Worm (Caenorhabditis elegans): ENCODE data around the gene F42C5.6.

Gene F42C5.6

DNA sequence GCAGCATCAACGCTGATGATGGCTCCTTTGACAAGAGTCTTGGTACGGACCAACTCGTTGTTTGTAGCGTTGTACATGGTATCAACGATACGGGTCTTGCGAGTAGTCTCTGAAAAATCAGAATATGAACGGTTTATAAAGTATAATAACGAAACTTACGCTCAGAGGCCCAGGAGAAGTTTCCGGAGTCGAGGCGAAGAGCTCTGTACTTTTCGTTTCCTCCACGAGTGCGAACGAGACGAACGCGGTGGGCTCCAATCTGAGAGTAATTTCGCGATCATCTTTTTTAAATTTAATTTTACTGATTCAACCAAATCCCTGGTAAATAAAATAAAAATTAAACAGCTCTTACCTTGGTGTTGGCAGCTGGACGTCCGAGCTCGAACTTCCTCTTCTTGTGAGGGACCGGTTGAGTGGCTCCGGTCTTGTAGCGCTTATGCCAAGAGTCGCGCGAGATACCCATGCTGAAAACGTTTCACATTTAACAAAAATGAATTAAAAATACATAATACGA is 4.6 kb upstream of the F42C5.6 start, which contains the start of gene rps-8 (continued):
- 0 out of 2 replicates have a peak, but pooled peaks have one; percentile 43 for TF ChIP-seq attf-6 (GFP tag; IDR thresholded peaks at IDR 0.05)
- no peak for TF ChIP-seq F22D6.2 (tag; optimal IDR thresholded peaks at IDR 0.05)
- no peak for TF ChIP-seq hlh-12 (tag; optimal IDR thresholded peaks at IDR 0.05)
- peak; percentile 42; the same call in 1 of the 2 replicates for TF ChIP-seq lin-26 (GFP tag; IDR thresholded peaks at IDR 0.05)
- no peak for TF ChIP-seq egl-44 (GFP tag; IDR thresholded peaks at IDR 0.05)
- TF ChIP-seq zfh-2 (GFP tag; conservative IDR thresholded peaks at IDR 0.05): peak; percentile 22; the same call in 1 of the 2 replicates
- no peak for TF ChIP-seq tbp1 (GFP tag; optimal IDR thresholded peaks at IDR 0.05)
- no peak for TF ChIP-seq snpc-1.1 (tag; optimal IDR thresholded peaks at IDR 0.05; ENCODE audit: insufficient read depth)
- 0 out of 2 replicates have a peak, but pooled peaks have one; percentile 4 for TF ChIP-seq hmg-1.2 (GFP tag; IDR thresholded peaks at IDR 0.05)

DNA sequence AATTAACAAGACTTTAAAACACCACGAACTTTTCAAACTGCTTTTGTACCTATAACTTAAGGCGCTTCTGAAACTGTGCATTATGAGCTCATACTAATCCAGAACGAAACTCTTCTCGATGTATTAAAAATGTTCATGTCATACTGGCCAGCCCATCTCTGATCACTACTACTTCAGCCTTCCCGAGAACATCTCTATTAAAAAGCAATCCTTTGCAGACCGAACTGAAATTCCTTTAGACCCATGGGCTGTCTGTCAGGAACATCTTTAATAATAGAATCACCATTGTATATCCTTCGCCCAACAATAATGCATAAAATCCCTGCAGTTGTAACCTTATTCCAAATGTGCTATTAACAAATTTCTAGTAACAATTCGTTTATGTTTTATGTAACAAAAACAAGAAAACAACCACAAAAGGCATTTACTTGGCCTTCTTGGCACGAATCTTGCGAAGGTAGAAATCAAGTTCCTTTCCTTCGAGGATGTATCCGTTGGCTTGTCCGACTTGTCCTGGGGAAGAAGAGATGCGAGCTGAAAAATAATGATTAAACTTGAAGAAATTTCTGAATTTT is 3.8 kb upstream of the F42C5.6 start:
- TF ChIP-seq mel-28 (tag; optimal IDR thresholded peaks at IDR 0.05; ENCODE audit: borderline replicate concordance) (no peak), lin-54 (GFP tag; optimal IDR thresholded peaks at IDR 0.05) (peak; percentile 50), B0336.3 (GFP tag; IDR thresholded peaks at IDR 0.05) (peak; percentile 79), hsf-1 (GFP tag; IDR thresholded peaks at IDR 0.05) (0 out of 2 replicates have a peak, but pooled peaks have one; percentile 58), ekl-4 (GFP tag; IDR thresholded peaks at IDR 0.05) (peak; percentile 71; the same call in 1 of the 2 replicates), ceh-100 (GFP tag; IDR thresholded peaks at IDR 0.05) (no peak), attf-6 (GFP tag; IDR thresholded peaks at IDR 0.05) (peak; percentile 77; the same call in 1 of the 2 replicates), mcd-1 (GFP tag; IDR thresholded peaks at IDR 0.05) (0 out of 2 replicates have a peak, but pooled peaks have one; percentile 9), rec-8 (tag; optimal IDR thresholded peaks at IDR 0.05) (no peak), snpc-1.1 (tag; optimal IDR thresholded peaks at IDR 0.05; ENCODE audit: insufficient read depth) (peak; percentile 18), tbp1 (GFP tag; optimal IDR thresholded peaks at IDR 0.05) (peak; percentile 11), ama-1 (optimal IDR thresholded peaks at IDR 0.05) (no peak), ama-1 (GFP tag; optimal IDR thresholded peaks at IDR 0.05) (peak in 1 of 2 experiments; percentile 58), lin-26 (GFP tag; IDR thresholded peaks at IDR 0.05) (peak; percentile 5; the same call in 1 of the 2 replicates), madf-8 (GFP tag; conservative IDR thresholded peaks at IDR 0.05) (0 out of 2 replicates have a peak, but pooled peaks have one; percentile 4), bed-1 (GFP tag; IDR thresholded peaks at IDR 0.05) (0 out of 2 replicates have a peak, but pooled peaks have one; percentile 23), snpc-3.4 (tag; optimal IDR thresholded peaks at IDR 0.05) (peak; percentile 51), madf-3 (GFP tag; IDR thresholded peaks at IDR 0.05) (peak; percentile 6; the same call in 1 of the 2 replicates), F22D6.2 (tag; optimal IDR thresholded peaks at IDR 0.05) (no peak), let-607 (tag; optimal IDR thresholded peaks at IDR 0.05) (no peak), snpc-4 (GFP tag; optimal IDR thresholded peaks at IDR 0.05) (no peak), snpc-4 (tag; optimal IDR thresholded peaks at IDR 0.05) (peak in 1 of 4 experiments; percentile 57), unc-130 (GFP tag; optimal IDR thresholded peaks at IDR 0.05) (peak; percentile 31), nfyb-1 (GFP tag; IDR thresholded peaks at IDR 0.05) (0 out of 2 replicates have a peak, but pooled peaks have one; percentile 28), F33H1.4 (GFP tag; IDR thresholded peaks at IDR 0.05) (peak; percentile 40), hrde-1 (tag; optimal IDR thresholded peaks at IDR 0.05; ENCODE audit: borderline replicate concordance) (peak; percentile 50), snpc-1.3 (tag; optimal IDR thresholded peaks at IDR 0.05; ENCODE audit: insufficient read depth) (no peak)

DNA sequence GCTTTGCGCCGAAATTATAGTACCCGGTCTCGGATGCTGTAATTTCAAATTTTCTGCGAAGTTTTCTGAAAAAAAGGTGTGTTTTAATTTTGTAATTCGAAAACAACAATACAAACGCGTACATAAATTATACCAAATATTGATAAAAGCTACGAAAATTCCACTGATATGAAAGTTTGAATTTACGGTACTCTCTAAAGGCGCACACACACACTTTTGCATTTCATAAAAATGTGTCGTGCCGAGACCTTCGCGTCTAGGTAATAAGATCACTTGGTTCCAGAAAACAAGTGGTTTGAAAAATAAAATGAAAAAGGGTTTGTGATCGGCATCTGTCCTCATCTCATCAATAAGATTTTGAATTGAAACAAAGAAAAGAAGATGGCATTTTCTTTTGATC is 2.0 kb upstream of the F42C5.6 start:
- TF ChIP-seq F23B12.7 (tag; optimal IDR thresholded peaks at IDR 0.05; ENCODE audit: insufficient read depth) (no peak), bed-2 (GFP tag; IDR thresholded peaks at IDR 0.05) (no peak), T26A5.8 (tag; optimal IDR thresholded peaks at IDR 0.05) (no peak), mcd-1 (GFP tag; IDR thresholded peaks at IDR 0.05) (no peak), egl-44 (GFP tag; IDR thresholded peaks at IDR 0.05) (no peak), tbx-9 (tag; optimal IDR thresholded peaks at IDR 0.05; ENCODE audit: borderline replicate concordance) (no peak), hmg-20 (GFP tag; IDR thresholded peaks at IDR 0.05) (no peak), lir-1 (GFP tag; conservative IDR thresholded peaks at IDR 0.05) (no peak), nhr-90 (tag; optimal IDR thresholded peaks at IDR 0.05) (no peak), efl-1 (GFP tag; optimal IDR thresholded peaks at IDR 0.05) (no peak), let-526 (GFP tag; IDR thresholded peaks at IDR 0.05) (no peak), unc-130 (GFP tag; optimal IDR thresholded peaks at IDR 0.05) (no peak), Y67H2A.10 (GFP tag; conservative IDR thresholded peaks at IDR 0.05) (no peak), madf-6 (GFP tag; IDR thresholded peaks at IDR 0.05) (no peak), F22D6.2 (tag; optimal IDR thresholded peaks at IDR 0.05) (no peak), sea-2 (GFP tag; IDR thresholded peaks at IDR 0.05) (no peak)
